Fruit fly (Drosophila melanogaster) whole organism, embryonic: ENCODE data around the gene Rpn2.

Source experiments
- Adf1 ChIP-seq: fragments of 200-800 bp; sonication (Bioruptor generic); IDR thresholded peaks from 2 replicates; pipeline ENCODE4 v1.3.6; 2022; ENCODE audit warnings: missing biosample characterization, missing genetic modification characterization
- B-H1 ChIP-seq: fragments of 200-800 bp; sonication (Bioruptor generic); IDR thresholded peaks from 3 replicates; pipeline ENCODE4 v1.3.6; 2022; ENCODE audit warnings: missing biosample characterization, missing genetic modification characterization
- Bteb2 ChIP-seq: fragments of 200-800 bp; sonication (Bioruptor generic); optimal IDR thresholded peaks from 2 replicates; lab custom pipeline; 2016; ENCODE audit warnings: missing biosample characterization, missing genetic modification characterization
- CG10366 ChIP-seq: fragments of 200-800 bp; sonication (Bioruptor generic); IDR thresholded peaks from 2 replicates; pipeline ENCODE4 v1.3.6; 2022; ENCODE audit warnings: missing biosample characterization, missing genetic modification characterization
- CG12391 ChIP-seq: fragments of 200-800 bp; sonication (Bioruptor generic); optimal IDR thresholded peaks from 3 replicates; lab custom pipeline; 2018; ENCODE audit warnings: missing biosample characterization, mild to moderate bottlenecking, missing genetic modification characterization, moderate library complexity
- CG13894 ChIP-seq: fragments of 200-800 bp; sonication (Bioruptor generic); optimal IDR thresholded peaks from 3 replicates; lab custom pipeline; 2018; ENCODE audit warnings: missing biosample characterization, mild to moderate bottlenecking, missing genetic modification characterization, moderate library complexity
- CG14965 ChIP-seq: fragments of 200-800 bp; sonication (Bioruptor generic); optimal IDR thresholded peaks from 2 replicates; lab custom pipeline; 2016; ENCODE audit warnings: missing biosample characterization, missing genetic modification characterization, borderline replicate concordance
- CG15479 ChIP-seq: fragments of 200-800 bp; sonication (Bioruptor generic); optimal IDR thresholded peaks from 3 replicates; lab custom pipeline; 2019; ENCODE audit warnings: missing biosample characterization, mild to moderate bottlenecking, missing genetic modification characterization, moderate library complexity
- CG1792 ChIP-seq: fragments of 200-800 bp; sonication (Bioruptor generic); optimal IDR thresholded peaks from 2 replicates; lab custom pipeline; 2016; ENCODE audit warnings: missing biosample characterization, missing genetic modification characterization
- CG2712 ChIP-seq: fragments of 200-800 bp; optimal IDR thresholded peaks from 3 replicates; lab custom pipeline; 2019; ENCODE audit warnings: missing biosample characterization, mild to moderate bottlenecking, missing genetic modification characterization, moderate library complexity
- CG3281 ChIP-seq: fragments of 200-800 bp; sonication (Bioruptor generic); optimal IDR thresholded peaks from 3 replicates; lab custom pipeline; 2017; ENCODE audit warnings: missing biosample characterization, mild to moderate bottlenecking, missing genetic modification characterization
- CG42726 ChIP-seq: fragments of 200-800 bp; sonication (Bioruptor generic); IDR thresholded peaks from 2 replicates; pipeline ENCODE4 v1.3.6; 2022; ENCODE audit warnings: missing biosample characterization, missing genetic modification characterization; ENCODE audit not compliant: partially characterized antibody
- CG7987 ChIP-seq: fragments of 200-800 bp; sonication (Bioruptor generic); optimal IDR thresholded peaks from 2 replicates; lab custom pipeline; 2018; ENCODE audit warnings: missing biosample characterization, mild to moderate bottlenecking, missing genetic modification characterization, moderate library complexity
- CG8924 ChIP-seq: fragments of 200-800 bp; optimal IDR thresholded peaks from 3 replicates; lab custom pipeline; 2019; ENCODE audit warnings: missing biosample characterization, mild to moderate bottlenecking, missing genetic modification characterization, moderate library complexity
- CG9797 ChIP-seq: fragments of 200-800 bp; sonication (Bioruptor generic); optimal IDR thresholded peaks from 3 replicates; lab custom pipeline; 2018; ENCODE audit warnings: missing biosample characterization, mild to moderate bottlenecking, missing genetic modification characterization
- CoRest ChIP-seq: fragments of 200-800 bp; sonication (Bioruptor generic); optimal IDR thresholded peaks from 3 replicates; lab custom pipeline; 2018; ENCODE audit warnings: missing biosample characterization, mild to moderate bottlenecking, missing genetic modification characterization, moderate library complexity
- CrebB ChIP-seq: fragments of 200-800 bp; sonication (Bioruptor generic); optimal IDR thresholded peaks from 3 replicates; lab custom pipeline; 2018; ENCODE audit warnings: missing biosample characterization, mild to moderate bottlenecking, missing genetic modification characterization
- Fer1 ChIP-seq: fragments of 200-800 bp; sonication (Bioruptor generic); optimal IDR thresholded peaks from 2 replicates; lab custom pipeline; 2017; ENCODE audit warnings: missing biosample characterization, mild to moderate bottlenecking, missing genetic modification characterization
- HLH54F ChIP-seq: fragments of 200-800 bp; sonication (Bioruptor generic); optimal IDR thresholded peaks from 3 replicates; lab custom pipeline; 2016; ENCODE audit warnings: missing biosample characterization, missing genetic modification characterization
- Lhr ChIP-seq: fragments of 200-800 bp; sonication (Bioruptor generic); optimal IDR thresholded peaks from 3 replicates; lab custom pipeline; 2017; ENCODE audit warnings: mild to moderate bottlenecking, missing biosample characterization, missing genetic modification reagents, missing genetic modification characterization
- Oli ChIP-seq: fragments of 200-800 bp; sonication (Bioruptor generic); optimal IDR thresholded peaks from 2 replicates; lab custom pipeline; 2018; ENCODE audit warnings: missing biosample characterization, mild to moderate bottlenecking, missing genetic modification characterization, moderate library complexity
- Rfx ChIP-seq: fragments of 200-800 bp; sonication (Bioruptor generic); IDR thresholded peaks from 2 replicates; pipeline ENCODE4 v1.3.6; 2022; ENCODE audit warnings: missing biosample characterization, missing genetic modification characterization
- Side ChIP-seq: fragments of 200-800 bp; sonication (Bioruptor generic); optimal IDR thresholded peaks from 2 replicates; lab custom pipeline; 2016; ENCODE audit warnings: missing biosample characterization, missing genetic modification characterization
- Sox102F ChIP-seq: fragments of 200-800 bp; sonication (Bioruptor generic); optimal IDR thresholded peaks from 2 replicates; lab custom pipeline; 2018; ENCODE audit warnings: missing biosample characterization, mild to moderate bottlenecking, missing genetic modification characterization, moderate library complexity
- Ssrp ChIP-seq: fragments of 200-800 bp; sonication (Bioruptor generic); optimal IDR thresholded peaks from 2 replicates; lab custom pipeline; 2018; ENCODE audit warnings: missing biosample characterization, mild to moderate bottlenecking, missing genetic modification characterization, moderate library complexity
- Xbp1 ChIP-seq: fragments of 200-800 bp; sonication (Bioruptor generic); optimal IDR thresholded peaks from 3 replicates; lab custom pipeline; 2016; ENCODE audit warnings: missing biosample characterization, mild to moderate bottlenecking, missing genetic modification characterization
- YL-1 ChIP-seq: fragments of 200-800 bp; sonication (Bioruptor generic); optimal IDR thresholded peaks from 3 replicates; lab custom pipeline; 2017; ENCODE audit warnings: missing biosample characterization, mild to moderate bottlenecking, missing genetic modification characterization
- bigmax ChIP-seq: fragments of 200-800 bp; sonication (Bioruptor generic); optimal IDR thresholded peaks from 2 replicates; lab custom pipeline; 2018; ENCODE audit warnings: missing biosample characterization, mild to moderate bottlenecking, missing genetic modification characterization
- bowl ChIP-seq: fragments of 200-800 bp; sonication (Bioruptor generic); IDR thresholded peaks from 2 replicates; pipeline ENCODE4 v1.3.6; 2022; ENCODE audit warnings: missing biosample characterization, missing genetic modification characterization
- eve ChIP-seq, 2 experiments: fragments of >200 bp; optimal IDR thresholded peaks; 2 replicates each; lab custom pipeline; 2017; ENCODE audit warnings: missing biosample characterization in 2 of 2, missing genetic modification characterization in 2 of 2
- exex ChIP-seq: fragments of 200-800 bp; sonication (Bioruptor generic); optimal IDR thresholded peaks from 4 replicates; lab custom pipeline; 2018; ENCODE audit warnings: missing biosample characterization, mild to moderate bottlenecking, missing genetic modification characterization, moderate library complexity
- eyg ChIP-seq: fragments of 200-800 bp; sonication (Bioruptor generic); optimal IDR thresholded peaks from 3 replicates; lab custom pipeline; 2016; ENCODE audit warnings: missing biosample characterization, missing genetic modification characterization
- fd102C ChIP-seq: fragments of 200-800 bp; sonication (Bioruptor generic); optimal IDR thresholded peaks from 2 replicates; lab custom pipeline; 2018; ENCODE audit warnings: missing biosample characterization, mild to moderate bottlenecking, missing genetic modification characterization, moderate library complexity
- gcm ChIP-seq: fragments of 200-800 bp; sonication (Bioruptor generic); optimal IDR thresholded peaks from 2 replicates; lab custom pipeline; 2019; ENCODE audit warnings: missing biosample characterization, mild to moderate bottlenecking, missing genetic modification characterization, moderate library complexity
- h ChIP-seq: fragments of >200 bp; optimal IDR thresholded peaks from 2 replicates; lab custom pipeline; 2017
- lab ChIP-seq: fragments of 200-800 bp; sonication (Bioruptor generic); optimal IDR thresholded peaks from 3 replicates; lab custom pipeline; 2017; ENCODE audit warnings: missing biosample characterization, missing genetic modification characterization, mild to moderate bottlenecking, moderate library complexity, missing genetic modification reagents
- mirr ChIP-seq: fragments of 200-800 bp; sonication (Bioruptor generic); optimal IDR thresholded peaks from 3 replicates; lab custom pipeline; 2018; ENCODE audit warnings: missing biosample characterization, mild to moderate bottlenecking, missing genetic modification characterization
- nerfin-2 ChIP-seq: fragments of 200-800 bp; sonication (Bioruptor generic); IDR thresholded peaks from 2 replicates; pipeline ENCODE4 v1.3.6; 2022; ENCODE audit warnings: missing biosample characterization, missing genetic modification characterization; ENCODE audit not compliant: partially characterized antibody
- peb ChIP-seq: fragments of 200-800 bp; sonication (Bioruptor generic); IDR thresholded peaks from 2 replicates; pipeline ENCODE4 v1.3.6; 2022; ENCODE audit warnings: missing biosample characterization, missing genetic modification characterization
- pnt ChIP-seq: fragments of 200-800 bp; sonication (Bioruptor generic); optimal IDR thresholded peaks from 3 replicates; lab custom pipeline; 2016; ENCODE audit warnings: missing biosample characterization, missing genetic modification characterization
- ranshi ChIP-seq: fragments of 200-800 bp; sonication (Bioruptor generic); IDR thresholded peaks from 2 replicates; pipeline ENCODE4 v1.3.6; 2022; ENCODE audit warnings: missing biosample characterization, missing genetic modification characterization
- sc ChIP-seq, 3 experiments: fragments of >200 bp in 2 of 3; fragments of 200-800 bp in 1 of 3; sonication (Bioruptor generic) in 1 of 3; optimal IDR thresholded peaks; 2 replicates in 2 of 3; 3 replicates in 1 of 3; lab custom pipeline; 2017; ENCODE audit warnings: mild to moderate bottlenecking in 1 of 3, missing biosample characterization in 1 of 3, missing genetic modification characterization in 1 of 3, missing genetic modification reagents in 1 of 3
- scrt ChIP-seq: fragments of 200-800 bp; sonication (Bioruptor generic); optimal IDR thresholded peaks from 2 replicates; lab custom pipeline; 2018; ENCODE audit warnings: missing biosample characterization, mild to moderate bottlenecking, missing genetic modification characterization, moderate library complexity
- seq ChIP-seq: fragments of 200-800 bp; sonication (Bioruptor generic); IDR thresholded peaks from 2 replicates; pipeline ENCODE4 v1.3.6; 2022; ENCODE audit warnings: missing biosample characterization, missing genetic modification characterization
- slou ChIP-seq: fragments of 200-800 bp; sonication (Bioruptor generic); optimal IDR thresholded peaks from 3 replicates; lab custom pipeline; 2016; ENCODE audit warnings: missing biosample characterization, missing genetic modification characterization
- tx ChIP-seq: fragments of 200-800 bp; sonication (Bioruptor generic); optimal IDR thresholded peaks from 2 replicates; lab custom pipeline; 2016; ENCODE audit warnings: missing biosample characterization, missing genetic modification characterization
- wek ChIP-seq: fragments of 200-800 bp; sonication (Bioruptor generic); optimal IDR thresholded peaks from 3 replicates; lab custom pipeline; 2018; ENCODE audit warnings: missing biosample characterization, mild to moderate bottlenecking, missing genetic modification characterization, moderate library complexity
- zen2 ChIP-seq: fragments of 200-800 bp; sonication (Bioruptor generic); IDR thresholded peaks from 3 replicates; pipeline ENCODE4 v1.3.6; 2022; ENCODE audit warnings: missing biosample characterization, missing genetic modification characterization; ENCODE audit not compliant: partially characterized antibody

Gene Rpn2

DNA sequence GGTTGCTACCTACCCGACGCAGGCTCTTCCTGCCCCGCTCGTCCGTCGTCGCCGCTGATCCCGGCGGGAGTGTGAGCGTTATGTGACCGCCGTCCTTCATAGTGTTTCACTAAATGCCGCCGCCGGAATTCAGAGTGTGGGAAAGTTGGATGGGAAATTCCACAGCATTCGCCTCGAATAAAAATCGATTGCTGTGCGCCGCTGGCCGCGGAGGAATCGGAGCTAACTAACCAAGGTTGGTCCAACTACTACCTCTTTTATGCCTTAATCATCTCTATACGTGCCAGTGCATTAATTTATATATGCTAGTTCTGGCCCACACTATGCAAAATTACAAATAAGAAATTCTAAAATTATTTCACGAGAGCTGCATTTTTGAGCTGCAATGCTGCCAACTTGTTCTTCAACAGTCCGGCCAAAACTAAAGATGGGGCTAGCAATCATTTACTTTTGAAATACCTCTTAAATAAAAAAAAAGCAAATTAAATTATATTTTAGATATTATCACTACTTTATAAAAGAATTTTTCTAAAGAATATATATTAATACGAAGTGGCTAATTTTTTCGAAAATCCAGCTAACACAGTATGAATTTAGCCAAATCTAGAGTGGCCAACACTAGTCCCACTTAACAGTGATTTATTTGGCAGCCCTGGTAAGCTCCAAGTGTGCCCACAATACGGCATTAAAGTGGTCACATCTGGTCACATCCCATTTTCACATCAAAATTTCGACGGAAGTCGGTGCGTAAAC, 40.8 kb upstream of the Rpn2 start, which contains the start of the genes alpha-Man-Ib and Pdhb (continued):
- TF ChIP-seq tx (GFP tag; lab: Kevin White, UChicago) (no peak), CG13894 (no peak), eyg (GFP tag; lab: Kevin White, UChicago) (no peak), CG7987 (GFP tag; lab: Kevin White, UChicago) (peak; percentile 17), Ssrp (tag; lab: Kevin White, UChicago) (peak; percentile 81), CoRest (tag; lab: Kevin White, UChicago) (peak; percentile 92), YL-1 (GFP tag; lab: Kevin White, UChicago) (peak; percentile 67), sc (optimal IDR thresholded peaks at IDR 0.05; lab: Kevin White, UChicago) (no peak), sc (GFP tag; optimal IDR thresholded peaks at IDR 0.05; lab: Kevin White, UChicago) (peak; percentile 33), CG15479 (no peak), Oli (no peak), Side (no peak), CG8924 (tag; lab: Kevin White, UChicago) (peak; percentile 66), CG14965 (GFP tag; lab: Kevin White, UChicago) (no peak), pnt (GFP tag; lab: Kevin White, UChicago) (peak; percentile 45), B-H1 (GFP tag; lab: Robert Waterston, UW) (peak; percentile 61), zen2 (GFP tag; lab: Robert Waterston, UW) (no peak), HLH54F (peak; percentile 63), Rfx (GFP tag; lab: Robert Waterston, UW) (peak; percentile 92), exex (peak; percentile 51), nerfin-2 (GFP tag; lab: Robert Waterston, UW) (no peak), CG9797 (peak; percentile 88), Sox102F (GFP tag; lab: Kevin White, UChicago) (no peak), CG1792 (GFP tag; lab: Kevin White, UChicago) (no peak), Fer1 (GFP tag; lab: Kevin White, UChicago) (peak; percentile 63), lab (peak; percentile 82), CrebB (peak; percentile 45), Lhr (GFP tag; lab: Kevin White, UChicago) (no peak), Xbp1 (peak; percentile 87), eve (GFP tag; optimal IDR thresholded peaks at IDR 0.05; lab: Kevin White, UChicago) (no peak), mirr (GFP tag; lab: Kevin White, UChicago) (no peak), Bteb2 (no peak), scrt (peak; percentile 57), bigmax (no peak), CG3281 (GFP tag; lab: Kevin White, UChicago) (peak; percentile 80), h (lab: Kevin White, UChicago) (no peak), CG2712 (tag; lab: Kevin White, UChicago) (peak; percentile 90), peb (GFP tag; lab: Robert Waterston, UW) (peak; percentile 43; the same call in 1 of the 2 replicates), Adf1 (GFP tag; lab: Robert Waterston, UW) (peak; percentile 50), bowl (no peak), CG12391 (tag; lab: Kevin White, UChicago) (peak; percentile 90), gcm (GFP tag; lab: Kevin White, UChicago) (no peak), CG10366 (peak; percentile 75), seq (GFP tag; lab: Robert Waterston, UW) (peak; percentile 54; the same call in 1 of the 2 replicates), ranshi (GFP tag; lab: Robert Waterston, UW) (peak; percentile 85), wek (no peak), slou (peak; percentile 65), CG42726 (no peak), fd102C (GFP tag; lab: Kevin White, UChicago) (no peak)
